Fruit fly (Drosophila melanogaster) Kc167 (cell line): Measurements from ENCODE around the gene Tmx3.

Experiments used
- Myc ChIP-seq: fragments of >200 bp; optimal IDR thresholded peaks from 2 replicates; lab custom pipeline; 2017; ENCODE audit warnings: missing external identifiers
- insv ChIP-seq: fragments of >200 bp; optimal IDR thresholded peaks from 3 replicates; lab custom pipeline; 2018; ENCODE audit warnings: missing external identifiers
- ttk ChIP-seq: sonication (Bioruptor generic); optimal IDR thresholded peaks from 2 replicates; lab custom pipeline; 2017; ENCODE audit warnings: missing external identifiers

- TF ChIP-seq ttk (lab: Kevin White, UChicago): no peak
- no peak for TF ChIP-seq insv (lab: Kevin White, UChicago)
- no peak for TF ChIP-seq Myc (lab: Kevin White, UChicago)
These were observed 33.4 kb upstream of the Tmx3 start for dm6 chr3L:16195476-16195958.
